Worm (Caenorhabditis elegans): ENCODE data around the gene apm-3.

DNA sequence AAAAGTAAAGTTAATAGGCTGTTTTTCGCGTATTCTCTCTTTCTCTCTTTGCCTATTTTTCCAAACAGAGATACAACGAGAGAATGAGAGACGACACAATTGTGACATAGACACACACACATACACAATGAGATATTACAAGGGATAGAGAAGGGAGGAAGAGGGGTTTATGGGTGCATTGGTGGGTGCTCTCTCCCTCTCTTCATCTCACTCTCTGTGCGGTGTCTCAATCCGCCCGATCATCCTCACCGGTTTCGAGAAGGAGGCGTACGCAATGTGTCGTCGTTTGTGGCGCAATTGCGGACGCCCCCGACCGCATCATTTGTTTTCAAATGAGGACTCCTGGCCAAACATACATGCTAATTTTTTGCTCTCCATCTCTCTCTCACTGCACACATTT, 5.3 kb upstream of the apm-3 start:
- peak; percentile 77 to 90 for TF ChIP-seq lsy-2 (tag; optimal IDR thresholded peaks at IDR 0.05)
- TF ChIP-seq nhr-6 (tag; optimal IDR thresholded peaks at IDR 0.05) = peak; percentile 93
- peak; percentile 54 for TF ChIP-seq skn-1 (tag; optimal IDR thresholded peaks at IDR 0.05)
- TF ChIP-seq nhr-12 (tag; optimal IDR thresholded peaks at IDR 0.05) = no peak
- TF ChIP-seq nhr-23 (tag; optimal IDR thresholded peaks at IDR 0.05) = no peak
